Worm (Caenorhabditis elegans): ENCODE results near the gene pink-1.
A peak's percentile ranks its signal among the peaks of the same experiment; 100 is the strongest.

ce11 chrII:5389831-5390323 lies 5.6 kb downstream of the pink-1 start, which contains the start of gene ndx-6:
- TF ChIP-seq lsl-1 (GFP tag; optimal IDR thresholded peaks at IDR 0.05): peak; percentile 46
- TF ChIP-seq ztf-18 (tag; optimal IDR thresholded peaks at IDR 0.05): peak; percentile 95
- no peak for TF ChIP-seq snpc-1.1 (tag; optimal IDR thresholded peaks at IDR 0.05; ENCODE audit: insufficient read depth)
- TF ChIP-seq cebp-1 (GFP tag; IDR thresholded peaks at IDR 0.05): no peak
- peak; percentile 65 for TF ChIP-seq cebp-1 (tag; optimal IDR thresholded peaks at IDR 0.05)
- no peak for TF ChIP-seq lag-1 (GFP tag; IDR thresholded peaks at IDR 0.05)
- no peak for TF ChIP-seq Y79H2A.3 (GFP tag; conservative IDR thresholded peaks at IDR 0.05)
- no peak for TF ChIP-seq sptf-2 (GFP tag; optimal IDR thresholded peaks at IDR 0.05)
- no peak for TF ChIP-seq ets-4 (GFP tag; optimal IDR thresholded peaks at IDR 0.05)
- no peak for TF ChIP-seq unc-62 (GFP tag; optimal IDR thresholded peaks at IDR 0.05)
- TF ChIP-seq ama-1 (optimal IDR thresholded peaks at IDR 0.05): no peak
- no peak for TF ChIP-seq ama-1 (GFP tag; optimal IDR thresholded peaks at IDR 0.05)
- no peak for TF ChIP-seq T07F8.4 (tag; optimal IDR thresholded peaks at IDR 0.05)
- no peak for TF ChIP-seq ceh-40 (GFP tag; IDR thresholded peaks at IDR 0.05)
- no peak for TF ChIP-seq F37B4.10 (GFP tag; IDR thresholded peaks at IDR 0.05)
- no peak for TF ChIP-seq bed-2 (GFP tag; IDR thresholded peaks at IDR 0.05)
